Worm (Caenorhabditis elegans) whole organism, young adult: ENCODE measurements around the gene fis-2.

ENCODE experiments used
- B0035.1 ChIP-seq: sonication (generic microtip); optimal IDR thresholded peaks from 2 replicates; lab custom pipeline; 2016; ENCODE audit warnings: missing genetic modification characterization, mild to moderate bottlenecking, missing compliant biosample characterization, missing genotype, missing genetic modification reagents
- F49E8.2 ChIP-seq: sonication (generic microtip); optimal IDR thresholded peaks from 3 replicates; lab custom pipeline; 2017; ENCODE audit warnings: missing genetic modification characterization, mild to moderate bottlenecking, missing compliant biosample characterization, antibody characterized with exemption, moderate library complexity; ENCODE audit not compliant: insufficient read depth
- F52B5.7 ChIP-seq: sonication (generic microtip); optimal IDR thresholded peaks from 2 replicates; lab custom pipeline; 2016; ENCODE audit warnings: mild to moderate bottlenecking, missing genetic modification characterization, missing compliant biosample characterization
- F57A8.1 ChIP-seq: fragments of 200-800 bp; sonication (Bioruptor generic); optimal IDR thresholded peaks from 2 replicates; lab custom pipeline; 2018; ENCODE audit warnings: mild to moderate bottlenecking, missing genetic modification characterization, moderate library complexity, missing compliant biosample characterization
- K11D2.4 ChIP-seq: fragments of 200-800 bp; sonication (Bioruptor generic); IDR thresholded peaks from 2 replicates; pipeline ENCODE4 v1.3.6; 2022; ENCODE audit warnings: missing genetic modification reagents, missing genetic modification characterization, missing compliant biosample characterization
- K12H6.12 ChIP-seq: fragments of 200-800 bp; sonication (Bioruptor generic); optimal IDR thresholded peaks from 2 replicates; lab custom pipeline; 2018; ENCODE audit warnings: mild to moderate bottlenecking, missing genetic modification characterization, missing compliant biosample characterization
- attf-5 ChIP-seq: fragments of 200-800 bp; sonication (Bioruptor generic); optimal IDR thresholded peaks from 2 replicates; lab custom pipeline; 2018; ENCODE audit warnings: mild to moderate bottlenecking, missing genetic modification characterization, missing compliant biosample characterization
- ccch-3 ChIP-seq: fragments of 200-800 bp; sonication (Bioruptor generic); optimal IDR thresholded peaks from 2 replicates; lab custom pipeline; 2018; ENCODE audit warnings: mild to moderate bottlenecking, missing genetic modification characterization, missing compliant biosample characterization
- die-1 ChIP-seq: sonication (generic microtip); optimal IDR thresholded peaks from 2 replicates; lab custom pipeline; 2016; ENCODE audit warnings: missing genotype, mild to moderate bottlenecking, missing genetic modification characterization, missing compliant biosample characterization
- lsl-1 ChIP-seq: fragments of 200-800 bp; sonication (Bioruptor generic); optimal IDR thresholded peaks from 2 replicates; lab custom pipeline; 2018; ENCODE audit warnings: mild to moderate bottlenecking, missing genetic modification characterization, moderate library complexity, missing compliant biosample characterization
- nfya-1 ChIP-seq: sonication (generic microtip); optimal IDR thresholded peaks from 2 replicates; lab custom pipeline; 2017; ENCODE audit warnings: antibody characterized with exemption, missing compliant biosample characterization, missing genetic modification characterization, borderline replicate concordance; ENCODE audit not compliant: insufficient read depth
- zim-3 ChIP-seq: sonication (generic microtip); optimal IDR thresholded peaks from 2 replicates; lab custom pipeline; 2017; ENCODE audit warnings: mild to moderate bottlenecking, missing genetic modification characterization, moderate library complexity, missing compliant biosample characterization
- ztf-6 ChIP-seq: fragments of 200-800 bp; sonication (Bioruptor generic); IDR thresholded peaks from 2 replicates; pipeline ENCODE4 v1.3.6; 2022; ENCODE audit warnings: missing genetic modification reagents, missing genetic modification characterization, missing compliant biosample characterization

fis-2 gene

ce11 chrX:8235994-8236393 lies 49.0 kb downstream of the fis-2 start, which contains the start of gene M60.4 (continued):
- TF ChIP-seq F49E8.2 (tag; lab: Kevin White, UChicago) (no peak), B0035.1 (tag; lab: Kevin White, UChicago) (no peak), attf-5 (peak; percentile 26), K12H6.12 (tag; lab: Kevin White, UChicago) (peak; percentile 38), F52B5.7 (tag; lab: Kevin White, UChicago) (no peak), die-1 (tag; lab: Kevin White, UChicago) (no peak), ztf-6 (GFP tag; lab: Robert Waterston, UW) (no peak)

ce11 chrX:8233554-8233953 lies 51.5 kb downstream of the fis-2 start:
- TF ChIP-seq B0035.1 (tag; lab: Kevin White, UChicago): no peak
- TF ChIP-seq ccch-3 (GFP tag; lab: Kevin White, UChicago): no peak
- no peak for TF ChIP-seq nfya-1 (tag; lab: Kevin White, UChicago)
- TF ChIP-seq lsl-1 (GFP tag; lab: Kevin White, UChicago): no peak
- TF ChIP-seq zim-3: no peak
- TF ChIP-seq F57A8.1: no peak
- 0 out of 2 replicates have a peak, but pooled peaks have one; percentile 14 for TF ChIP-seq K11D2.4 (GFP tag; lab: Robert Waterston, UW)
